Worm (Caenorhabditis elegans) whole organism, L4 larva: ENCODE results near the gene clec-256.

Source experiments
- Y105C5A.15 ChIP-seq: fragments of 200-800 bp; sonication (Bioruptor generic); IDR thresholded peaks from 2 replicates; pipeline ENCODE4 v1.3.6; 2022; ENCODE audit warnings: missing genetic modification characterization, missing compliant biosample characterization
- ZK546.5 ChIP-seq, 2 experiments: sonication (generic microtip); optimal IDR thresholded peaks; 2 replicates each; lab custom pipeline; 2017; ENCODE audit warnings: missing biosample characterization in 2 of 2, missing genetic modification characterization in 2 of 2
- ama-1 ChIP-seq: fragments of 150-350 bp; optimal IDR thresholded peaks from 2 replicates; lab custom pipeline; 2014; ENCODE audit warnings: inconsistent platforms, mixed read lengths
- ceh-62 ChIP-seq: sonication (generic microtip); optimal IDR thresholded peaks from 2 replicates; lab custom pipeline; 2017; ENCODE audit warnings: missing biosample characterization, missing genetic modification characterization
- hif-1 ChIP-seq, 2 experiments: sonication (generic microtip); optimal IDR thresholded peaks; 2 replicates each; lab custom pipeline; 2016 to 2017; ENCODE audit warnings: missing compliant biosample characterization in 2 of 2, missing genetic modification characterization in 2 of 2, missing genetic modification reagents in 2 of 2, missing genotype in 2 of 2, mild to moderate bottlenecking in 1 of 2
- nhr-102 ChIP-seq: sonication (generic microtip); optimal IDR thresholded peaks from 2 replicates; lab custom pipeline; 2016; ENCODE audit warnings: mild to moderate bottlenecking, missing genetic modification characterization, moderate library complexity, missing compliant biosample characterization
- unc-62 ChIP-seq, 3 experiments: fragments of 150-350 bp in 1 of 3; sonication (generic microtip); optimal IDR thresholded peaks in 2 of 3; peaks in 1 of 3; 1 replicate in 1 of 3; 2 replicates in 2 of 3; lab custom pipeline; 2014 to 2017; ENCODE audit warnings: missing biosample characterization in 3 of 3, missing genetic modification characterization in 3 of 3, missing genetic modification reagents in 3 of 3, missing genotype in 1 of 3
- zag-1 ChIP-seq: fragments of 150-350 bp; optimal IDR thresholded peaks from 2 replicates; lab custom pipeline; 2014; ENCODE audit warnings: missing biosample characterization, missing genetic modification characterization

ce11 chrV:18760174-18760573 is 11.3 kb upstream of the clec-256 start, which contains the start of gene F11D11.3:
- no peak for TF ChIP-seq zag-1 (tag; lab: Kevin White, UChicago)
- no peak for TF ChIP-seq hif-1 (tag; optimal IDR thresholded peaks at IDR 0.05; lab: Kevin White, UChicago)
- no peak for TF ChIP-seq ZK546.5 (tag; optimal IDR thresholded peaks at IDR 0.05; lab: Kevin White, UChicago)
- TF ChIP-seq nhr-102 (tag; lab: Kevin White, UChicago) = no peak
- TF ChIP-seq ama-1 (lab: Kevin White, UChicago) = no peak
- TF ChIP-seq ceh-62 (tag; lab: Kevin White, UChicago) = no peak
- no peak for TF ChIP-seq unc-62 (GFP tag; optimal IDR thresholded peaks at IDR 0.05 in 1 of 2; lab: Kevin White, UChicago)
- TF ChIP-seq unc-62 (tag; optimal IDR thresholded peaks at IDR 0.05; lab: Kevin White, UChicago) = no peak
- no peak for TF ChIP-seq Y105C5A.15 (GFP tag; lab: Robert Waterston, UW)
